Fruit fly (Drosophila melanogaster): ENCODE data around the gene Bin1.

The Bin1 gene

DNA sequence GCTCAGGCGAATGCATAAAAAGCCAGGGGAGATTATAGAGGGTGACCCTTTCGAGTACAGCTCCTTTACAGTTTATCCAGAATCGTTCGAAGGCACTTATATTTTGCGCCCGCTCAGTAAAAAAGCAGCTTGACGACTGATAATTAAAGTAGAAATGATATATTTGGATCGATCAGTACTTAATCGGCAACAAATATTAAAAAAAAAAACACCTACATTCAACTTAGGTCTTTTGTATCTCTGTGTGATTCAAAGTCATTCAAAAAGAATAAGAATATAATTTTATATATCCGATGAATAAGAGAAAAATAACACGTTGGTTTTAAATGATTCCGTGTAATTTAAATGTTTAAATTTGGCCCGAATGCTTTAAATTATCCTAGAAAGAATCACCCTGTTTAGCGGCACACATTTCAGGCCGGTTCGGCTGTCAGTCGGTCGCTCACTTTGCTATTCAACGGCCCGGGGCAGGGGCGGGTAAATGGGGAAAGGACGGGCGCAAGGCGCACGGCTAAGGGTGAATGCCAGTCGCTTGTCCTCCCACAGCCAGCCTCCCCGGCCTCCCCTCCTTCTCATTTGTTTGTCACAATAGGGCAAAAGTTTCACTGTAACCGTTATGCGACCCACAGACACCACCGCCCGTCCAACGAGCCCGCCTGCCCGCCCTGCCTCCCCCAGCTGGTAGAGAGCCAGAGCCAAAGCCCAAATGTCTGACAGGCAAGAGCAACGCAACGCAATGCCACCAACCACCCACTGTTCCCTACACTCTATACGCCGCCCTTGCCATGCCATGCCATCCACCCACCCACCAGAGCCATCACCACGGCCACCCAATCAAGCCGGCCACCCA lies 23.7 kb upstream of the Bin1 start (continued):
- TF ChIP-seq Atf3 (GFP tag; optimal IDR thresholded peaks at IDR 0.05): no peak
- no peak for TF ChIP-seq stwl (tag; optimal IDR thresholded peaks at IDR 0.05)
- peak; percentile 7 for TF ChIP-seq CG15696 (tag; optimal IDR thresholded peaks at IDR 0.05)
- TF ChIP-seq CG17912 (GFP tag; optimal IDR thresholded peaks at IDR 0.05): no peak
- no peak for TF ChIP-seq NC2β (GFP tag; optimal IDR thresholded peaks at IDR 0.05)
- peak; percentile 26 for TF ChIP-seq onecut (GFP tag; IDR thresholded peaks at IDR 0.05)
- no peak for TF ChIP-seq CG1529 (GFP tag; optimal IDR thresholded peaks at IDR 0.05)
- TF ChIP-seq mam (GFP tag; optimal IDR thresholded peaks at IDR 0.05): no peak
- no peak; the same call in 2 of the 3 replicates for TF ChIP-seq CG11456 (GFP tag; IDR thresholded peaks at IDR 0.05)
- no peak for TF ChIP-seq ash1 (GFP tag; optimal IDR thresholded peaks at IDR 0.05)
- no peak for TF ChIP-seq ATbp (GFP tag; optimal IDR thresholded peaks at IDR 0.05)
- TF ChIP-seq CG15073 (GFP tag; optimal IDR thresholded peaks at IDR 0.05): no peak
- TF ChIP-seq Sin3A (optimal IDR thresholded peaks at IDR 0.05): no peak
- no peak for TF ChIP-seq ttk (GFP tag; IDR thresholded peaks at IDR 0.05)
- no peak for TF ChIP-seq CrebB (tag; optimal IDR thresholded peaks at IDR 0.05)
- no peak for TF ChIP-seq CG11093 (GFP tag; IDR thresholded peaks at IDR 0.05)
- no peak for TF ChIP-seq CHES-1-like (GFP tag; optimal IDR thresholded peaks at IDR 0.05)
- TF ChIP-seq CG4617 (GFP tag; optimal IDR thresholded peaks at IDR 0.05; ENCODE audit: borderline replicate concordance): no peak
- TF ChIP-seq H2.0 (GFP tag; IDR thresholded peaks at IDR 0.05): no peak
- TF ChIP-seq CG7357 (GFP tag; IDR thresholded peaks at IDR 0.05): no peak
- no peak for TF ChIP-seq croc (GFP tag; conservative IDR thresholded peaks at IDR 0.05)
- TF ChIP-seq zfh2 (GFP tag; optimal IDR thresholded peaks at IDR 0.05): no peak
- TF ChIP-seq amos (GFP tag; IDR thresholded peaks at IDR 0.05; ENCODE audit: partially characterized antibody): 0 out of 2 replicates have a peak, but pooled peaks have one; percentile 12
- TF ChIP-seq Poxn (GFP tag; IDR thresholded peaks at IDR 0.05): no peak
- peak in 1 of 2 experiments; percentile 47 for TF ChIP-seq bsh (GFP tag; optimal IDR thresholded peaks at IDR 0.05)
- no peak for TF ChIP-seq schlank (tag; optimal IDR thresholded peaks at IDR 0.05)
- TF ChIP-seq CG15269 (tag; optimal IDR thresholded peaks at IDR 0.05): peak; percentile 41
- peak; percentile 35 for TF ChIP-seq CG8924 (tag; optimal IDR thresholded peaks at IDR 0.05)
- peak; percentile 31; the same call in 1 of the 2 replicates for TF ChIP-seq Rfx (GFP tag; IDR thresholded peaks at IDR 0.05)
- TF ChIP-seq CG17328 (GFP tag; IDR thresholded peaks at IDR 0.05): no peak
- peak; percentile 29 for TF ChIP-seq CG15601 (tag; optimal IDR thresholded peaks at IDR 0.05)
- no peak for TF ChIP-seq CG10321 (GFP tag; IDR thresholded peaks at IDR 0.05)
- TF ChIP-seq Rx (GFP tag; IDR thresholded peaks at IDR 0.05): no peak
- no peak for TF ChIP-seq oc (tag; optimal IDR thresholded peaks at IDR 0.05)
- peak; percentile 46; the same call in 1 of the 3 replicates for TF ChIP-seq CG34422 (GFP tag; IDR thresholded peaks at IDR 0.05)
- TF ChIP-seq CkIIα-i1 (GFP tag; IDR thresholded peaks at IDR 0.05): no peak
- TF ChIP-seq Dad (GFP tag; optimal IDR thresholded peaks at IDR 0.05): no peak
- TF ChIP-seq Adf1 (GFP tag; IDR thresholded peaks at IDR 0.05): peak; percentile 71; the same call in 1 of the 2 replicates
- TF ChIP-seq CG9797 (GFP tag; optimal IDR thresholded peaks at IDR 0.05): no peak
- TF ChIP-seq CG6689 (GFP tag; IDR thresholded peaks at IDR 0.05): peak; percentile 20; the same call in 1 of the 2 replicates
- no peak for TF ChIP-seq danr (GFP tag; IDR thresholded peaks at IDR 0.05)
- no peak for TF ChIP-seq Kr (GFP tag; optimal IDR thresholded peaks at IDR 0.05)
- TF ChIP-seq CTCF (GFP tag; optimal IDR thresholded peaks at IDR 0.05): no peak
- no peak for TF ChIP-seq CG32767 (GFP tag; IDR thresholded peaks at IDR 0.05)
- peak; percentile 59 for TF ChIP-seq CG13424 (tag; optimal IDR thresholded peaks at IDR 0.05)
- TF ChIP-seq CG17361 (GFP tag; IDR thresholded peaks at IDR 0.05): peak; percentile 72
- no peak for TF ChIP-seq luna (GFP tag; optimal IDR thresholded peaks at IDR 0.05)
- peak; percentile 50 for TF ChIP-seq CG4424 (GFP tag; optimal IDR thresholded peaks at IDR 0.05)
- TF ChIP-seq hth (optimal IDR thresholded peaks at IDR 0.05): no peak
- TF ChIP-seq NC2α (GFP tag; optimal IDR thresholded peaks at IDR 0.05): no peak
- peak; percentile 14; the same call in 1 of the 2 replicates for TF ChIP-seq Bgb (GFP tag; IDR thresholded peaks at IDR 0.05; ENCODE audit: partially characterized antibody)
